Worm (Caenorhabditis elegans) whole organism, L3 larva: ENCODE measurements around the gene papl-1.

Source experiments
- aly-2 ChIP-seq: fragments of 150-350 bp; optimal IDR thresholded peaks from 2 replicates; lab custom pipeline; 2014; ENCODE audit warnings: missing biosample characterization, missing genetic modification characterization
- ama-1 ChIP-seq: fragments of 150-350 bp; optimal IDR thresholded peaks from 2 replicates; lab custom pipeline; 2018
- ceh-28 ChIP-seq: fragments of 150-350 bp; optimal IDR thresholded peaks from 2 replicates; lab custom pipeline; 2014; ENCODE audit warnings: missing biosample characterization, missing genetic modification reagents, missing genetic modification characterization
- ceh-82 ChIP-seq: fragments of 150-350 bp; optimal IDR thresholded peaks from 2 replicates; lab custom pipeline; 2014; ENCODE audit warnings: missing biosample characterization, missing genetic modification characterization
- ceh-9 ChIP-seq: sonication (generic microtip); optimal IDR thresholded peaks from 2 replicates; lab custom pipeline; 2018; ENCODE audit warnings: missing biosample characterization, missing genetic modification characterization
- egl-5 ChIP-seq: fragments of 150-350 bp; optimal IDR thresholded peaks from 2 replicates; lab custom pipeline; 2017; ENCODE audit warnings: missing biosample characterization, missing genetic modification reagents, missing genetic modification characterization, inconsistent platforms
- elt-1 ChIP-seq: fragments of 150-350 bp; optimal IDR thresholded peaks from 2 replicates; lab custom pipeline; 2014; ENCODE audit warnings: missing biosample characterization, missing genetic modification characterization
- elt-2 ChIP-seq: sonication (generic microtip); optimal IDR thresholded peaks from 2 replicates; lab custom pipeline; 2016; ENCODE audit warnings: missing genetic modification reagents, mild to moderate bottlenecking, missing genetic modification characterization, missing compliant biosample characterization
- elt-3 ChIP-seq, 3 experiments: fragments of 150-350 bp in 1 of 3; sonication (generic microtip) in 2 of 3; optimal IDR thresholded peaks; 2 replicates in 2 of 3; 4 replicates in 1 of 3; lab custom pipeline; 2014 to 2017; ENCODE audit warnings: missing biosample characterization in 3 of 3, missing genetic modification characterization in 3 of 3
- fos-1 ChIP-seq: fragments of 150-350 bp; optimal IDR thresholded peaks from 2 replicates; lab custom pipeline; 2014; ENCODE audit warnings: missing biosample characterization, missing genetic modification characterization
- hmg-11 ChIP-seq: sonication (generic microtip); optimal IDR thresholded peaks from 2 replicates; lab custom pipeline; 2016; ENCODE audit warnings: missing genetic modification characterization, missing compliant biosample characterization
- jun-1 ChIP-seq: fragments of 150-350 bp; optimal IDR thresholded peaks from 2 replicates; lab custom pipeline; 2014; ENCODE audit warnings: missing biosample characterization, missing genetic modification reagents, missing genetic modification characterization
- lin-15B ChIP-seq: fragments of 150-350 bp; optimal IDR thresholded peaks from 2 replicates; lab custom pipeline; 2014; ENCODE audit warnings: missing biosample characterization, missing genetic modification characterization
- lin-39 ChIP-seq: fragments of 150-350 bp; optimal IDR thresholded peaks from 2 replicates; lab custom pipeline; 2018; ENCODE audit warnings: missing biosample characterization, missing genetic modification reagents, missing genetic modification characterization
- lsy-12 ChIP-seq: sonication (generic microtip); optimal IDR thresholded peaks from 2 replicates; lab custom pipeline; 2016; ENCODE audit warnings: mild to moderate bottlenecking, missing genetic modification characterization, missing compliant biosample characterization
- mdl-1 ChIP-seq: fragments of 150-350 bp; optimal IDR thresholded peaks from 2 replicates; lab custom pipeline; 2014; ENCODE audit warnings: missing biosample characterization, missing genetic modification characterization
- mml-1 ChIP-seq: fragments of 150-350 bp; sonication (generic microtip); optimal IDR thresholded peaks from 3 replicates; lab custom pipeline; 2014; ENCODE audit warnings: missing biosample characterization, missing genetic modification characterization
- nfya-1 ChIP-seq: sonication (generic microtip); optimal IDR thresholded peaks from 2 replicates; lab custom pipeline; 2017; ENCODE audit warnings: missing genetic modification characterization, mild to moderate bottlenecking, missing compliant biosample characterization, antibody characterized with exemption, moderate library complexity; ENCODE audit not compliant: insufficient read depth
- nhr-11 ChIP-seq: fragments of 150-350 bp; optimal IDR thresholded peaks from 2 replicates; lab custom pipeline; 2014; ENCODE audit warnings: missing biosample characterization, missing genetic modification characterization
- nhr-237 ChIP-seq: fragments of 150-350 bp; optimal IDR thresholded peaks from 2 replicates; lab custom pipeline; 2014; ENCODE audit warnings: missing biosample characterization, missing genetic modification characterization
- nhr-25 ChIP-seq: sonication (generic microtip); optimal IDR thresholded peaks from 2 replicates; lab custom pipeline; 2017; ENCODE audit warnings: missing biosample characterization, missing genetic modification characterization
- nhr-28 ChIP-seq: fragments of 150-350 bp; optimal IDR thresholded peaks from 2 replicates; lab custom pipeline; 2014; ENCODE audit warnings: missing biosample characterization, missing genetic modification characterization
- nhr-43 ChIP-seq: sonication (generic microtip); optimal IDR thresholded peaks from 2 replicates; lab custom pipeline; 2016; ENCODE audit warnings: mild to moderate bottlenecking, missing genetic modification characterization, missing compliant biosample characterization; ENCODE audit not compliant: poor library complexity, severe bottlenecking
- nhr-76 ChIP-seq: fragments of 150-350 bp; sonication (generic microtip); optimal IDR thresholded peaks from 5 replicates; lab custom pipeline; 2014; ENCODE audit warnings: missing biosample characterization, missing genetic modification characterization
- pha-4 ChIP-seq: fragments of 150-350 bp; optimal IDR thresholded peaks from 2 replicates; lab custom pipeline; 2014; ENCODE audit warnings: missing biosample characterization, missing genetic modification reagents, missing genetic modification characterization
- sea-2 ChIP-seq: fragments of 150-350 bp; sonication (generic microtip); optimal IDR thresholded peaks from 4 replicates; lab custom pipeline; 2014; ENCODE audit warnings: missing biosample characterization, missing genetic modification reagents, missing genetic modification characterization
- tbx-2 ChIP-seq: sonication (generic microtip); optimal IDR thresholded peaks from 2 replicates; lab custom pipeline; 2016; ENCODE audit warnings: mild to moderate bottlenecking, missing genetic modification characterization, missing compliant biosample characterization
- unc-62 ChIP-seq: fragments of 150-350 bp; sonication (generic microtip); optimal IDR thresholded peaks from 4 replicates; lab custom pipeline; 2014; ENCODE audit warnings: missing biosample characterization, missing genetic modification reagents, missing genetic modification characterization
- ztf-11 ChIP-seq: fragments of 150-350 bp; optimal IDR thresholded peaks from 2 replicates; lab custom pipeline; 2014; ENCODE audit warnings: missing biosample characterization, missing genetic modification characterization

papl-1 gene

ce11 chrV:12719713-12720112 lies 39.8 kb downstream of the papl-1 start, which contains the start of gene R11D1.7:
Gene R11D1.7 (plus strand): TSS chrV:12720013.
- no peak for TF ChIP-seq nhr-43
- TF ChIP-seq nhr-28 (tag; lab: Kevin White, UChicago), result no peak
- no peak for TF ChIP-seq elt-1
- TF ChIP-seq ceh-9, result no peak
- no peak for TF ChIP-seq sea-2 (GFP tag; lab: Kevin White, UChicago)
- no peak for TF ChIP-seq lin-15B (tag; lab: Kevin White, UChicago)
- no peak for TF ChIP-seq fos-1
- TF ChIP-seq elt-3 (tag; optimal IDR thresholded peaks at IDR 0.05; lab: Kevin White, UChicago), result no peak
- TF ChIP-seq nhr-76 (tag; lab: Kevin White, UChicago), result no peak
- TF ChIP-seq nfya-1, result no peak
- TF ChIP-seq, all 47 proteins: peak for 0

ce11 chrV:12718622-12719021 lies 40.9 kb downstream of the papl-1 start, which contains the start of gene str-181:
Gene str-181 (minus strand): TSS chrV:12718722.
- TF ChIP-seq fos-1, result no peak
- no peak for TF ChIP-seq ama-1 (lab: Kevin White, UChicago)
- TF ChIP-seq sea-2 (GFP tag; lab: Kevin White, UChicago), result no peak
- TF ChIP-seq nhr-76 (tag; lab: Kevin White, UChicago), result no peak
- TF ChIP-seq ceh-28 (tag; lab: Kevin White, UChicago), result no peak
- no peak for TF ChIP-seq elt-2 (tag; lab: Kevin White, UChicago)
- no peak for TF ChIP-seq unc-62 (GFP tag; lab: Kevin White, UChicago)
- TF ChIP-seq egl-5 (tag; lab: Kevin White, UChicago), result no peak
- no peak for TF ChIP-seq lsy-12 (tag; lab: Kevin White, UChicago)
- TF ChIP-seq mml-1 (tag; lab: Kevin White, UChicago), result no peak
- no peak for TF ChIP-seq elt-1
- TF ChIP-seq tbx-2 (tag; lab: Kevin White, UChicago), result no peak
- no peak for TF ChIP-seq hmg-11 (tag; lab: Kevin White, UChicago)
- no peak for TF ChIP-seq lin-39 (tag; lab: Kevin White, UChicago)

ce11 chrV:12716447-12716846 lies 43.1 kb downstream of the papl-1 start, which contains the start of gene str-178:
Gene str-178 (minus strand): TSS chrV:12716547.
- TF ChIP-seq nhr-25 (tag; lab: Kevin White, UChicago) (no peak), nhr-11 (tag; lab: Kevin White, UChicago) (no peak), unc-62 (GFP tag; lab: Kevin White, UChicago) (no peak)

- TF ChIP-seq mdl-1 (tag; lab: Kevin White, UChicago) (no peak), lin-15B (tag; lab: Kevin White, UChicago) (no peak), ceh-82 (tag; lab: Kevin White, UChicago) (no peak), aly-2 (tag; lab: Kevin White, UChicago) (no peak), nfya-1 (no peak), ama-1 (lab: Kevin White, UChicago) (no peak), unc-62 (GFP tag; lab: Kevin White, UChicago) (no peak), ztf-11 (tag; lab: Kevin White, UChicago) (no peak), egl-5 (tag; lab: Kevin White, UChicago) (no peak), elt-1 (no peak)
- TF ChIP-seq, all 47 proteins: peak for 0
These were observed 45.4 kb downstream of the papl-1 start, which contains the start of gene R11D1.4 for ce11 chrV:12714120-12714519. Gene R11D1.4 (minus strand): TSS chrV:12714220.

DNA sequence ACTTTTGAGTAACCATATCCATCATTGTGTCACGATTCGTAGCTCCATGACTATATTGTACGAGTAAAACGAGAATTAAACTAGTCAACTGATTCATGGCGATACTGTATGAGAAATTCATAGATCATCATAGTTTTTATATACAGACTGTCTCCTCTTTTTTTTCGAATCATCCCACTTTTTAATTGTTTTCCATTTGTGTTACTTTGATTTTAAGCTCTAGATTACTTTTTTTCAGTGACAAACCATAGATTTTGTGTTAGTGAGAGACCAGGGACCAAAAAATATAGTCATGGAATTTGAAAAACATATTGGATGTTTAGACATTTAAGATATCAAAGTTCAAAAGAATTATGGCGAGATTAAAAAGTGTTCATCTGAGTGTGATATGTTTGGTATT lies 47.6 kb downstream of the papl-1 start, which contains the start of gene R11D1.3:
R11D1.3 (minus strand) TSS at position 101 of the 400 bp plus-strand sequence.
- TF ChIP-seq elt-2 (tag; lab: Kevin White, UChicago), result no peak
- TF ChIP-seq pha-4 (tag; lab: Kevin White, UChicago), result no peak
- TF ChIP-seq lsy-12 (tag; lab: Kevin White, UChicago), result no peak
- TF ChIP-seq nhr-237, result no peak
- no peak for TF ChIP-seq unc-62 (GFP tag; lab: Kevin White, UChicago)
- no peak for TF ChIP-seq jun-1 (tag; lab: Kevin White, UChicago)
- TF ChIP-seq, all 47 proteins: peak for 0

ce11 chrV:12708305-12708704 lies 51.3 kb downstream of the papl-1 start, which contains the start of gene R11D1.2:
Gene R11D1.2 (plus strand): TSS chrV:12708605.
- TF ChIP-seq nhr-237 (no peak), ceh-82 (tag; lab: Kevin White, UChicago) (no peak), nhr-28 (tag; lab: Kevin White, UChicago) (no peak)
